Fruit fly (Drosophila melanogaster) whole organism, prepupa: Measurements from ENCODE around the gene opm.

Experiments used
- Blimp-1 ChIP-seq: fragments of 200-800 bp; sonication (Bioruptor generic); optimal IDR thresholded peaks from 3 replicates; lab custom pipeline; 2017; ENCODE audit warnings: missing biosample characterization, missing genetic modification characterization, mild to moderate bottlenecking, moderate library complexity, missing genetic modification reagents
- CG10631 ChIP-seq: fragments of 200-800 bp; sonication (Bioruptor generic); optimal IDR thresholded peaks from 2 replicates; lab custom pipeline; 2016; ENCODE audit warnings: missing biosample characterization, missing genetic modification characterization
- CG11294 ChIP-seq: fragments of 200-800 bp; sonication (Bioruptor generic); IDR thresholded peaks from 2 replicates; pipeline ENCODE4 v1.3.6; 2022; ENCODE audit warnings: missing biosample characterization, missing genetic modification characterization
- CG11762 ChIP-seq: fragments of 200-800 bp; sonication (Bioruptor generic); optimal IDR thresholded peaks from 3 replicates; lab custom pipeline; 2016; ENCODE audit warnings: missing biosample characterization, missing genetic modification characterization; ENCODE audit not compliant: insufficient read depth
- CG11902 ChIP-seq: fragments of 200-800 bp; sonication (Bioruptor generic); optimal IDR thresholded peaks from 3 replicates; lab custom pipeline; 2016; ENCODE audit warnings: missing biosample characterization, missing genetic modification characterization
- CG15336 ChIP-seq: fragments of 200-800 bp; sonication (Bioruptor generic); IDR thresholded peaks from 2 replicates; pipeline ENCODE4 v1.3.6; 2022; ENCODE audit warnings: missing biosample characterization, missing genetic modification characterization
- CG1621 ChIP-seq: fragments of 200-800 bp; sonication (Bioruptor generic); optimal IDR thresholded peaks from 3 replicates; lab custom pipeline; 2018; ENCODE audit warnings: missing biosample characterization, mild to moderate bottlenecking, missing genetic modification characterization
- CG16779 ChIP-seq: fragments of 200-800 bp; sonication (Bioruptor generic); optimal IDR thresholded peaks from 3 replicates; lab custom pipeline; 2017; ENCODE audit warnings: missing biosample characterization, mild to moderate bottlenecking, missing genetic modification characterization
- CG3032 ChIP-seq: fragments of 200-800 bp; optimal IDR thresholded peaks from 2 replicates; lab custom pipeline; 2019; ENCODE audit warnings: missing biosample characterization, mild to moderate bottlenecking, missing genetic modification characterization, moderate library complexity
- CG31627 ChIP-seq: fragments of 200-800 bp; sonication (Bioruptor generic); optimal IDR thresholded peaks from 3 replicates; lab custom pipeline; 2016; ENCODE audit warnings: missing biosample characterization, missing genetic modification characterization
- CG32006 ChIP-seq: fragments of 200-800 bp; sonication (Bioruptor generic); optimal IDR thresholded peaks from 3 replicates; lab custom pipeline; 2017; ENCODE audit warnings: missing biosample characterization, mild to moderate bottlenecking, missing genetic modification characterization
- CG3919 ChIP-seq: fragments of 200-800 bp; sonication (Bioruptor generic); optimal IDR thresholded peaks from 3 replicates; lab custom pipeline; 2016; ENCODE audit warnings: missing biosample characterization, missing genetic modification characterization
- CG4318 ChIP-seq: fragments of 200-800 bp; sonication (Bioruptor generic); optimal IDR thresholded peaks from 3 replicates; lab custom pipeline; 2017; ENCODE audit warnings: missing biosample characterization, mild to moderate bottlenecking, missing genetic modification characterization
- CG6163 ChIP-seq: fragments of 200-800 bp; sonication (Bioruptor generic); IDR thresholded peaks from 3 replicates; pipeline ENCODE4 v1.3.6; 2022; ENCODE audit warnings: missing biosample characterization, missing genetic modification characterization
- CG6276 ChIP-seq: fragments of 200-800 bp; sonication (Bioruptor generic); optimal IDR thresholded peaks from 2 replicates; lab custom pipeline; 2017; ENCODE audit warnings: missing biosample characterization, mild to moderate bottlenecking, missing genetic modification characterization
- CG6792 ChIP-seq: fragments of 200-800 bp; sonication (Bioruptor generic); optimal IDR thresholded peaks from 3 replicates; lab custom pipeline; 2016; ENCODE audit warnings: missing biosample characterization, missing genetic modification characterization
- CG6808 ChIP-seq: fragments of 200-800 bp; sonication (Bioruptor generic); optimal IDR thresholded peaks from 3 replicates; lab custom pipeline; 2017; ENCODE audit warnings: missing biosample characterization, missing genetic modification characterization, mild to moderate bottlenecking, moderate library complexity, missing genetic modification reagents
- CG6854 ChIP-seq: fragments of 200-800 bp; sonication (Bioruptor generic); optimal IDR thresholded peaks from 2 replicates; lab custom pipeline; 2017; ENCODE audit warnings: missing biosample characterization, mild to moderate bottlenecking, missing genetic modification characterization
- CG7368 ChIP-seq: fragments of 200-800 bp; sonication (Bioruptor generic); optimal IDR thresholded peaks from 3 replicates; lab custom pipeline; 2016; ENCODE audit warnings: missing biosample characterization, missing genetic modification characterization
- CG8319 ChIP-seq: fragments of 200-800 bp; sonication (Bioruptor generic); optimal IDR thresholded peaks from 3 replicates; lab custom pipeline; 2016; ENCODE audit warnings: missing biosample characterization, missing genetic modification characterization
- CG8632 ChIP-seq: fragments of 200-800 bp; sonication (Bioruptor generic); optimal IDR thresholded peaks from 3 replicates; lab custom pipeline; 2016; ENCODE audit warnings: missing biosample characterization, missing genetic modification characterization
- CG9139 ChIP-seq: fragments of 200-800 bp; sonication (Bioruptor generic); optimal IDR thresholded peaks from 3 replicates; lab custom pipeline; 2017; ENCODE audit warnings: missing biosample characterization, mild to moderate bottlenecking, missing genetic modification characterization
- Eip75B ChIP-seq: fragments of 200-800 bp; sonication (Bioruptor generic); optimal IDR thresholded peaks from 3 replicates; lab custom pipeline; 2016; ENCODE audit warnings: missing biosample characterization, missing genetic modification characterization
- Eip78C ChIP-seq: fragments of 200-800 bp; sonication (Bioruptor generic); peaks from one replicate; lab custom pipeline; 2016; ENCODE audit warnings: missing biosample characterization, missing genetic modification characterization
- Eip93F ChIP-seq: fragments of 200-800 bp; sonication (Bioruptor generic); optimal IDR thresholded peaks from 2 replicates; lab custom pipeline; 2016; ENCODE audit warnings: missing biosample characterization, mild to moderate bottlenecking, missing genetic modification characterization
- Ets21C ChIP-seq: fragments of 200-800 bp; sonication (Bioruptor generic); optimal IDR thresholded peaks from 3 replicates; lab custom pipeline; 2016; ENCODE audit warnings: missing biosample characterization, missing genetic modification characterization
- Hr39 ChIP-seq: fragments of 200-800 bp; sonication (Bioruptor generic); optimal IDR thresholded peaks from 2 replicates; lab custom pipeline; 2016; ENCODE audit warnings: missing biosample characterization, missing genetic modification characterization
- Hr4 ChIP-seq: fragments of 200-800 bp; sonication (Bioruptor generic); optimal IDR thresholded peaks from 3 replicates; lab custom pipeline; 2016; ENCODE audit warnings: missing biosample characterization, missing genetic modification characterization
- Lpt ChIP-seq: fragments of 200-800 bp; sonication (Bioruptor generic); optimal IDR thresholded peaks from 3 replicates; lab custom pipeline; 2016; ENCODE audit warnings: missing biosample characterization, missing genetic modification characterization
- Met ChIP-seq: fragments of 200-800 bp; sonication (Bioruptor generic); optimal IDR thresholded peaks from 3 replicates; lab custom pipeline; 2016; ENCODE audit warnings: missing biosample characterization, missing genetic modification characterization
- OdsH ChIP-seq: fragments of 200-800 bp; sonication (Bioruptor generic); optimal IDR thresholded peaks from 3 replicates; lab custom pipeline; 2016; ENCODE audit warnings: missing biosample characterization, missing genetic modification characterization
- Smox ChIP-seq: fragments of 200-800 bp; sonication (Bioruptor generic); optimal IDR thresholded peaks from 3 replicates; lab custom pipeline; 2016; ENCODE audit warnings: missing biosample characterization, missing genetic modification characterization
- Sox102F ChIP-seq: fragments of 200-800 bp; sonication (Bioruptor generic); optimal IDR thresholded peaks from 2 replicates; lab custom pipeline; 2016; ENCODE audit warnings: missing biosample characterization, mild to moderate bottlenecking, missing genetic modification characterization
- Sox14 ChIP-seq: fragments of 200-800 bp; sonication (Bioruptor generic); optimal IDR thresholded peaks from 3 replicates; lab custom pipeline; 2016; ENCODE audit warnings: missing biosample characterization, missing genetic modification characterization
- Sox15 ChIP-seq: fragments of 200-800 bp; sonication (Bioruptor generic); optimal IDR thresholded peaks from 3 replicates; lab custom pipeline; 2016; ENCODE audit warnings: missing biosample characterization, missing genetic modification characterization
- acj6 ChIP-seq: fragments of 200-800 bp; sonication (Bioruptor generic); optimal IDR thresholded peaks from 3 replicates; lab custom pipeline; 2016; ENCODE audit warnings: missing biosample characterization, missing genetic modification characterization
- cyc ChIP-seq: fragments of 200-800 bp; sonication (Bioruptor generic); optimal IDR thresholded peaks from 3 replicates; lab custom pipeline; 2016; ENCODE audit warnings: missing biosample characterization, missing genetic modification characterization
- dac ChIP-seq: fragments of 200-800 bp; sonication (Bioruptor generic); optimal IDR thresholded peaks from 2 replicates; lab custom pipeline; 2017; ENCODE audit warnings: missing biosample characterization, mild to moderate bottlenecking, missing genetic modification characterization
- eg ChIP-seq: fragments of 200-800 bp; sonication (Bioruptor generic); IDR thresholded peaks from 3 replicates; pipeline ENCODE4 v1.3.6; 2022; ENCODE audit warnings: missing biosample characterization, missing genetic modification characterization
- esn ChIP-seq: fragments of 200-800 bp; sonication (Bioruptor generic); optimal IDR thresholded peaks from 2 replicates; lab custom pipeline; 2016; ENCODE audit warnings: missing biosample characterization, mild to moderate bottlenecking, missing genetic modification characterization, moderate library complexity
- fd59A ChIP-seq: fragments of 200-800 bp; sonication (Bioruptor generic); optimal IDR thresholded peaks from 2 replicates; lab custom pipeline; 2017; ENCODE audit warnings: missing biosample characterization, mild to moderate bottlenecking, missing genetic modification characterization, missing genetic modification reagents
- lz ChIP-seq: fragments of 200-800 bp; sonication (Bioruptor generic); optimal IDR thresholded peaks from 3 replicates; lab custom pipeline; 2016; ENCODE audit warnings: missing biosample characterization, missing genetic modification characterization
- net ChIP-seq: fragments of 200-800 bp; sonication (Bioruptor generic); optimal IDR thresholded peaks from 3 replicates; lab custom pipeline; 2016; ENCODE audit warnings: missing biosample characterization, missing genetic modification characterization
- salr ChIP-seq, 2 experiments: fragments of 200-800 bp; sonication (Bioruptor generic); optimal IDR thresholded peaks; 3 replicates each; lab custom pipeline; 2016 to 2018; ENCODE audit warnings: missing biosample characterization in 2 of 2, missing genetic modification characterization in 2 of 2, mild to moderate bottlenecking in 1 of 2
- spab ChIP-seq: fragments of 200-800 bp; sonication (Bioruptor generic); optimal IDR thresholded peaks from 2 replicates; lab custom pipeline; 2017; ENCODE audit warnings: missing biosample characterization, mild to moderate bottlenecking, missing genetic modification characterization, missing genetic modification reagents
- ss ChIP-seq, 2 experiments: fragments of 200-800 bp; sonication (Bioruptor generic); optimal IDR thresholded peaks; 2 replicates in 1 of 2; 3 replicates in 1 of 2; lab custom pipeline; 2017 to 2018; ENCODE audit warnings: mild to moderate bottlenecking in 2 of 2, missing biosample characterization in 2 of 2, missing genetic modification characterization in 2 of 2, moderate library complexity in 1 of 2
- svp ChIP-seq: fragments of 200-800 bp; sonication (Bioruptor generic); peaks from one replicate; lab custom pipeline; 2016; ENCODE audit warnings: missing biosample characterization, missing genetic modification characterization

Gene opm

dm6 chrX:15070137-15070536, 3.9 kb upstream of the opm start:
- TF ChIP-seq fd59A (GFP tag; lab: Kevin White, UChicago): peak; percentile 4
- peak; percentile 24 for TF ChIP-seq Hr39 (GFP tag; lab: Kevin White, UChicago)
- no peak for TF ChIP-seq CG9139 (GFP tag; lab: Kevin White, UChicago)
- peak; percentile 18 for TF ChIP-seq CG10631 (GFP tag; lab: Kevin White, UChicago)
- no peak for TF ChIP-seq spab (GFP tag; lab: Kevin White, UChicago)
- TF ChIP-seq Met (GFP tag; lab: Kevin White, UChicago): peak; percentile 36
- peak; percentile 16 for TF ChIP-seq Hr4 (GFP tag; lab: Kevin White, UChicago)
- peak; percentile 14 for TF ChIP-seq Smox
- peak; percentile 17 for TF ChIP-seq acj6 (GFP tag; lab: Kevin White, UChicago)
- TF ChIP-seq CG31627 (GFP tag; lab: Kevin White, UChicago): peak; percentile 31
- peak; percentile 49 for TF ChIP-seq esn (GFP tag; lab: Kevin White, UChicago)
- TF ChIP-seq CG15336: peak; percentile 9; the same call in 1 of the 2 replicates
- no peak for TF ChIP-seq CG6276 (GFP tag; lab: Kevin White, UChicago)
- TF ChIP-seq Eip78C (GFP tag; lab: Kevin White, UChicago): peak; percentile 87
- no peak for TF ChIP-seq dac
- TF ChIP-seq svp (GFP tag; lab: Kevin White, UChicago): peak; percentile 36
- no peak for TF ChIP-seq CG6792 (GFP tag; lab: Kevin White, UChicago)
- TF ChIP-seq lz (GFP tag; lab: Kevin White, UChicago): peak; percentile 54
- no peak for TF ChIP-seq OdsH (GFP tag; lab: Kevin White, UChicago)
- peak; percentile 25 for TF ChIP-seq CG32006 (GFP tag; lab: Kevin White, UChicago)

dm6 chrX:15069417-15069896, 3.2 kb upstream of the opm start:
- peak; percentile 77 for TF ChIP-seq dac
- peak; percentile 84 for TF ChIP-seq eg
- peak; percentile 35 for TF ChIP-seq Eip93F (GFP tag; lab: Kevin White, UChicago)
- TF ChIP-seq Smox: peak; percentile 36
- TF ChIP-seq CG8319 (GFP tag; lab: Kevin White, UChicago): peak; percentile 88
- TF ChIP-seq CG11294: no peak
- peak; percentile 91 for TF ChIP-seq fd59A (GFP tag; lab: Kevin White, UChicago)
- peak; percentile 85 for TF ChIP-seq Sox14
- TF ChIP-seq CG1621 (tag; lab: Kevin White, UChicago): peak; percentile 98
- peak; percentile 72 for TF ChIP-seq Met (GFP tag; lab: Kevin White, UChicago)
- no peak for TF ChIP-seq CG11902 (GFP tag; lab: Kevin White, UChicago)
- peak; percentile 100 for TF ChIP-seq ss (GFP tag; optimal IDR thresholded peaks at IDR 0.05; lab: Kevin White, UChicago)
- peak; percentile 87 for TF ChIP-seq CG15336
- peak; percentile 93 for TF ChIP-seq CG3919 (GFP tag; lab: Kevin White, UChicago)
- peak; percentile 92 for TF ChIP-seq Lpt (GFP tag; lab: Kevin White, UChicago)
- peak; percentile 86 for TF ChIP-seq CG8632 (GFP tag; lab: Kevin White, UChicago)
- peak; percentile 37 for TF ChIP-seq CG10631 (GFP tag; lab: Kevin White, UChicago)
- TF ChIP-seq CG4318 (GFP tag; lab: Kevin White, UChicago): peak; percentile 62
- TF ChIP-seq CG9139 (GFP tag; lab: Kevin White, UChicago): peak; percentile 100
- TF ChIP-seq spab (GFP tag; lab: Kevin White, UChicago): peak; percentile 99
- TF ChIP-seq CG6163: peak; percentile 91
- peak; percentile 93 for TF ChIP-seq CG6276 (GFP tag; lab: Kevin White, UChicago)
- peak; percentile 59 for TF ChIP-seq cyc (GFP tag; lab: Kevin White, UChicago)
- TF ChIP-seq CG3032 (tag; lab: Kevin White, UChicago): peak; percentile 85
- TF ChIP-seq CG7368 (GFP tag; lab: Kevin White, UChicago): peak; percentile 92
- TF ChIP-seq Hr4 (GFP tag; lab: Kevin White, UChicago): peak; percentile 63
- TF ChIP-seq CG6854 (GFP tag; lab: Kevin White, UChicago): peak; percentile 97
- peak; percentile 77 for TF ChIP-seq Sox102F (GFP tag; lab: Kevin White, UChicago)
- peak; percentile 85 for TF ChIP-seq CG32006 (GFP tag; lab: Kevin White, UChicago)
- peak; percentile 87 for TF ChIP-seq Eip75B
- peak; percentile 95 for TF ChIP-seq CG16779
- TF ChIP-seq Sox15 (GFP tag; lab: Kevin White, UChicago): no peak
- TF ChIP-seq CG6808 (GFP tag; lab: Kevin White, UChicago): peak; percentile 99
- peak; percentile 91 for TF ChIP-seq Eip78C (GFP tag; lab: Kevin White, UChicago)
- no peak for TF ChIP-seq Ets21C (GFP tag; lab: Kevin White, UChicago)
- peak; percentile 75 for TF ChIP-seq Blimp-1
- peak; percentile 83 for TF ChIP-seq OdsH (GFP tag; lab: Kevin White, UChicago)
- peak; percentile 94 for TF ChIP-seq CG11762 (GFP tag; lab: Kevin White, UChicago)
- TF ChIP-seq net (GFP tag; lab: Kevin White, UChicago): peak; percentile 96
- peak; percentile 75 for TF ChIP-seq acj6 (GFP tag; lab: Kevin White, UChicago)
- peak; percentile 89 to 98 for TF ChIP-seq salr (GFP tag; optimal IDR thresholded peaks at IDR 0.05; lab: Kevin White, UChicago)
